Worm (Caenorhabditis elegans): ENCODE results near the gene psf-1.

Gene psf-1

DNA sequence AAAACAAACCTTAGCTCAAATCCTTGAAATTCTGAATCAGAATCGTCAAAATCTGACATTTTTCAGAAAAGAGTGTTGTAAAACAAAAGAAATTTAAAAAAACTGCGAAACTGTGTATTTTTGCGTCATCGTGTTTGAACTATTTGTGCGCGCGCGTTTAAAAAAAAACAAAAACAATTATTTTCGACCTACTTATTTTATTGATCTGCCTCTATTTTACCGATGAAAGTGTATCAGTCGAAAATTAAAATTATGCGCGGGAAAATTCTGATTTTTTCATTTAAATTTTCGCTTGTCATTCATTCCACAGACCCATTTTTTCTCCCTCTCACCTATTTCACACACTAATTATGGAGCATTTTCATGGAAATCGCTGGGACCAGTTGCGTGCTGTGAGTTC lies 29.6 kb upstream of the psf-1 start, which contains the start of the genes C05C10.7 and C05C10.5:
TSS of gene C05C10.7 (minus strand) at position 95 of the 400 bp plus-strand sequence.
TSS of gene C05C10.5 (plus strand) at position 164 of the 400 bp plus-strand sequence.
- TF ChIP-seq ccch-3 (GFP tag; optimal IDR thresholded peaks at IDR 0.05) (no peak), madf-8 (GFP tag; conservative IDR thresholded peaks at IDR 0.05) (peak; percentile 93), attf-6 (GFP tag; IDR thresholded peaks at IDR 0.05) (no peak), pbrm-1 (GFP tag; IDR thresholded peaks at IDR 0.05) (no peak), ama-1 (optimal IDR thresholded peaks at IDR 0.05) (no peak), ama-1 (GFP tag; optimal IDR thresholded peaks at IDR 0.05) (no peak), lir-1 (GFP tag; conservative IDR thresholded peaks at IDR 0.05) (no peak), pha-4 (tag; optimal IDR thresholded peaks at IDR 0.05) (no peak), mel-28 (tag; optimal IDR thresholded peaks at IDR 0.05; ENCODE audit: borderline replicate concordance) (no peak), B0261.1 (tag; optimal IDR thresholded peaks at IDR 0.05) (no peak), K12H6.12 (tag; optimal IDR thresholded peaks at IDR 0.05) (no peak), ekl-4 (GFP tag; IDR thresholded peaks at IDR 0.05) (peak; percentile 78), mes-4 (tag; optimal IDR thresholded peaks at IDR 0.05) (no peak), egrh-3 (GFP tag; IDR thresholded peaks at IDR 0.05) (no peak), egl-44 (GFP tag; IDR thresholded peaks at IDR 0.05) (no peak), D2030.7 (GFP tag; IDR thresholded peaks at IDR 0.05) (peak; percentile 90), hsf-1 (GFP tag; IDR thresholded peaks at IDR 0.05) (peak; percentile 80), F37B4.10 (GFP tag; IDR thresholded peaks at IDR 0.05) (no peak), aptf-3 (GFP tag; IDR thresholded peaks at IDR 0.05) (no peak), nfya-2 (GFP tag; IDR thresholded peaks at IDR 0.05) (no peak), madf-3 (GFP tag; IDR thresholded peaks at IDR 0.05) (peak; percentile 75), snpc-3.4 (tag; optimal IDR thresholded peaks at IDR 0.05) (peak; percentile 88), athp-1 (tag; optimal IDR thresholded peaks at IDR 0.05) (peak; percentile 69), ztf-18 (tag; optimal IDR thresholded peaks at IDR 0.05) (no peak), aptf-2 (GFP tag; conservative IDR thresholded peaks at IDR 0.05) (no peak), nhr-80 (tag; optimal IDR thresholded peaks at IDR 0.05) (no peak), cebp-1 (GFP tag; IDR thresholded peaks at IDR 0.05) (no peak), cebp-1 (tag; optimal IDR thresholded peaks at IDR 0.05) (no peak), ztf-28 (GFP tag; IDR thresholded peaks at IDR 0.05) (no peak), ets-4 (GFP tag; optimal IDR thresholded peaks at IDR 0.05) (no peak), lsl-1 (GFP tag; optimal IDR thresholded peaks at IDR 0.05) (peak; percentile 78), mcd-1 (GFP tag; IDR thresholded peaks at IDR 0.05) (peak; percentile 13; the same call in 1 of the 2 replicates), dox-1 (GFP tag; IDR thresholded peaks at IDR 0.05) (peak; percentile 57), ztf-6 (GFP tag; IDR thresholded peaks at IDR 0.05) (no peak), nhr-120 (GFP tag; IDR thresholded peaks at IDR 0.05) (no peak), zim-3 (tag; optimal IDR thresholded peaks at IDR 0.05) (no peak), hrde-1 (tag; optimal IDR thresholded peaks at IDR 0.05; ENCODE audit: borderline replicate concordance) (no peak), lsy-27 (tag; optimal IDR thresholded peaks at IDR 0.05; ENCODE audit: borderline replicate concordance, insufficient read depth) (no peak), let-607 (tag; optimal IDR thresholded peaks at IDR 0.05) (no peak), rcor-1 (GFP tag; IDR thresholded peaks at IDR 0.05) (peak; percentile 46; the same call in 1 of the 2 replicates), F23B12.7 (tag; optimal IDR thresholded peaks at IDR 0.05; ENCODE audit: insufficient read depth) (no peak), tbp1 (GFP tag; optimal IDR thresholded peaks at IDR 0.05) (peak; percentile 42), T26A5.8 (tag; optimal IDR thresholded peaks at IDR 0.05) (no peak), hmg-1.2 (GFP tag; IDR thresholded peaks at IDR 0.05) (peak; percentile 43; the same call in 1 of the 2 replicates), F52B5.7 (tag; optimal IDR thresholded peaks at IDR 0.05) (no peak), ztf-3 (GFP tag; optimal IDR thresholded peaks at IDR 0.05) (no peak), nfyb-1 (GFP tag; IDR thresholded peaks at IDR 0.05) (no peak), lin-26 (GFP tag; IDR thresholded peaks at IDR 0.05) (no peak), ceh-100 (GFP tag; IDR thresholded peaks at IDR 0.05) (no peak), ceh-58 (GFP tag; IDR thresholded peaks at IDR 0.05) (no peak)
